Worm (Caenorhabditis elegans) whole organism, L2 larva: Measurements from ENCODE around the gene bmk-1.

ENCODE experiments used
- C34F6.9 ChIP-seq: fragments of 150-350 bp; optimal IDR thresholded peaks from 2 replicates; lab custom pipeline; 2014; ENCODE audit warnings: missing biosample characterization, missing genetic modification characterization
- F13H6.1 ChIP-seq: sonication (generic microtip); optimal IDR thresholded peaks from 2 replicates; lab custom pipeline; 2016; ENCODE audit warnings: missing genetic modification characterization, missing compliant biosample characterization
- R02D3.7 ChIP-seq: fragments of 150-350 bp; optimal IDR thresholded peaks from 2 replicates; lab custom pipeline; 2014; ENCODE audit warnings: missing biosample characterization, missing genetic modification characterization
- Y55F3AM.14 ChIP-seq: fragments of 200-800 bp; sonication (Bioruptor generic); optimal IDR thresholded peaks from 2 replicates; lab custom pipeline; 2018; ENCODE audit warnings: mild to moderate bottlenecking, missing genetic modification characterization, missing compliant biosample characterization
- alr-1 ChIP-seq: fragments of 150-350 bp; optimal IDR thresholded peaks from 2 replicates; lab custom pipeline; 2014; ENCODE audit warnings: missing biosample characterization, missing genetic modification characterization
- aly-2 ChIP-seq: fragments of 150-350 bp; optimal IDR thresholded peaks from 2 replicates; lab custom pipeline; 2014; ENCODE audit warnings: missing biosample characterization, missing genetic modification characterization
- ama-1 ChIP-seq: fragments of 150-350 bp; optimal IDR thresholded peaks from 2 replicates; lab custom pipeline; 2018; ENCODE audit warnings: inconsistent platforms
- blmp-1 ChIP-seq: sonication (generic microtip); optimal IDR thresholded peaks from 2 replicates; lab custom pipeline; 2017; ENCODE audit warnings: missing genetic modification characterization, mild to moderate bottlenecking, missing compliant biosample characterization, antibody characterized with exemption, moderate library complexity; ENCODE audit not compliant: insufficient read depth
- ceh-82 ChIP-seq: fragments of 150-350 bp; optimal IDR thresholded peaks from 2 replicates; lab custom pipeline; 2014; ENCODE audit warnings: missing biosample characterization, missing genetic modification characterization
- crh-2 ChIP-seq: sonication (generic microtip); optimal IDR thresholded peaks from 2 replicates; lab custom pipeline; 2017; ENCODE audit warnings: missing biosample characterization, missing genetic modification characterization
- dmd-4 ChIP-seq: sonication (generic microtip); optimal IDR thresholded peaks from 2 replicates; lab custom pipeline; 2017; ENCODE audit warnings: missing biosample characterization, missing genetic modification characterization
- egl-27 ChIP-seq: sonication (generic microtip); optimal IDR thresholded peaks from 3 replicates; lab custom pipeline; 2017; ENCODE audit warnings: missing biosample characterization, missing genetic modification reagents, missing genetic modification characterization
- elt-1 ChIP-seq: fragments of 150-350 bp; optimal IDR thresholded peaks from 2 replicates; lab custom pipeline; 2014; ENCODE audit warnings: missing biosample characterization, missing genetic modification characterization
- elt-3 ChIP-seq: sonication (generic microtip); optimal IDR thresholded peaks from 2 replicates; lab custom pipeline; 2017; ENCODE audit warnings: missing biosample characterization, missing genetic modification characterization
- fos-1 ChIP-seq: fragments of 150-350 bp; optimal IDR thresholded peaks from 2 replicates; lab custom pipeline; 2014; ENCODE audit warnings: missing biosample characterization, missing genetic modification characterization
- lin-13 ChIP-seq: fragments of 150-350 bp; optimal IDR thresholded peaks from 2 replicates; lab custom pipeline; 2014; ENCODE audit warnings: missing biosample characterization, missing genetic modification reagents, missing genetic modification characterization
- lin-39 ChIP-seq: fragments of 150-350 bp; optimal IDR thresholded peaks from 2 replicates; lab custom pipeline; 2014; ENCODE audit warnings: missing biosample characterization, missing genetic modification reagents, missing genetic modification characterization
- lsy-2 ChIP-seq, 2 experiments: fragments of 150-350 bp in 1 of 2; sonication (generic microtip) in 1 of 2; optimal IDR thresholded peaks; 2 replicates each; lab custom pipeline; 2014 to 2017; ENCODE audit warnings: missing biosample characterization in 2 of 2, missing genetic modification characterization in 2 of 2
- mab-5 ChIP-seq: fragments of 150-350 bp; optimal IDR thresholded peaks from 2 replicates; lab custom pipeline; 2014; ENCODE audit warnings: missing biosample characterization, missing genetic modification characterization
- mbf-1 ChIP-seq: sonication (generic microtip); optimal IDR thresholded peaks from 2 replicates; lab custom pipeline; 2017; ENCODE audit warnings: missing biosample characterization, missing genetic modification characterization
- mdl-1 ChIP-seq, 2 experiments: fragments of 150-350 bp in 1 of 2; sonication (generic microtip) in 1 of 2; optimal IDR thresholded peaks; 2 replicates each; lab custom pipeline; 2017; ENCODE audit warnings: missing biosample characterization in 2 of 2, missing genetic modification characterization in 2 of 2
- nhr-10 ChIP-seq: sonication (generic microtip); optimal IDR thresholded peaks from 2 replicates; lab custom pipeline; 2017; ENCODE audit warnings: missing biosample characterization, missing genetic modification characterization
- nhr-11 ChIP-seq: fragments of 150-350 bp; optimal IDR thresholded peaks from 2 replicates; lab custom pipeline; 2014; ENCODE audit warnings: missing biosample characterization, missing genetic modification characterization
- nhr-21 ChIP-seq: fragments of 150-350 bp; optimal IDR thresholded peaks from 2 replicates; lab custom pipeline; 2014; ENCODE audit warnings: missing biosample characterization, missing genetic modification characterization
- nhr-23 ChIP-seq: fragments of 150-350 bp; optimal IDR thresholded peaks from 2 replicates; lab custom pipeline; 2014; ENCODE audit warnings: missing biosample characterization, missing genetic modification reagents, missing genetic modification characterization
- nhr-237 ChIP-seq: fragments of 150-350 bp; optimal IDR thresholded peaks from 2 replicates; lab custom pipeline; 2014; ENCODE audit warnings: missing biosample characterization, missing genetic modification characterization
- nhr-25 ChIP-seq: fragments of 150-350 bp; sonication (generic microtip); optimal IDR thresholded peaks from 3 replicates; lab custom pipeline; 2014; ENCODE audit warnings: missing biosample characterization, missing genetic modification characterization
- nhr-77 ChIP-seq: fragments of 150-350 bp; optimal IDR thresholded peaks from 2 replicates; lab custom pipeline; 2014; ENCODE audit warnings: missing biosample characterization, missing genetic modification characterization
- peb-1 ChIP-seq: fragments of 150-350 bp; optimal IDR thresholded peaks from 2 replicates; lab custom pipeline; 2014; ENCODE audit warnings: missing biosample characterization, missing genetic modification characterization
- sem-4 ChIP-seq: fragments of 150-350 bp; optimal IDR thresholded peaks from 2 replicates; lab custom pipeline; 2014; ENCODE audit warnings: missing biosample characterization, missing genetic modification reagents, missing genetic modification characterization
- skn-1 ChIP-seq: sonication (generic microtip); optimal IDR thresholded peaks from 2 replicates; lab custom pipeline; 2017; ENCODE audit warnings: missing biosample characterization, missing genetic modification characterization
- sma-3 ChIP-seq: sonication (generic microtip); optimal IDR thresholded peaks from 2 replicates; lab custom pipeline; 2016; ENCODE audit warnings: missing genetic modification reagents, missing genetic modification characterization, missing compliant biosample characterization
- snpc-4 ChIP-seq: fragments of 150-350 bp; optimal IDR thresholded peaks from 2 replicates; lab custom pipeline; 2014; ENCODE audit warnings: missing biosample characterization, missing genetic modification characterization
- unc-39 ChIP-seq: fragments of 150-350 bp; optimal IDR thresholded peaks from 2 replicates; lab custom pipeline; 2014; ENCODE audit warnings: missing biosample characterization, missing genetic modification characterization
- unc-55 ChIP-seq: fragments of 150-350 bp; sonication (generic microtip); optimal IDR thresholded peaks from 3 replicates; lab custom pipeline; 2014; ENCODE audit warnings: missing biosample characterization, missing genetic modification reagents, missing genetic modification characterization
- unc-62 ChIP-seq: fragments of 150-350 bp; optimal IDR thresholded peaks from 2 replicates; lab custom pipeline; 2014; ENCODE audit warnings: missing biosample characterization, missing genetic modification reagents, missing genetic modification characterization
- ztf-1 ChIP-seq: fragments of 200-800 bp; sonication (Bioruptor generic); conservative IDR thresholded peaks from 2 replicates; pipeline ENCODE4 v1.3.6; 2022; ENCODE audit warnings: missing genetic modification characterization, missing compliant biosample characterization
- ztf-11 ChIP-seq: sonication (generic microtip); optimal IDR thresholded peaks from 2 replicates; lab custom pipeline; 2017; ENCODE audit warnings: missing biosample characterization, missing genetic modification characterization

bmk-1 gene

ce11 chrV:14436195-14436594 is 20.6 kb downstream of the bmk-1 start:
- no peak for TF ChIP-seq egl-27 (tag; lab: Kevin White, UChicago)
- TF ChIP-seq sem-4 (tag; lab: Kevin White, UChicago), result no peak
- TF ChIP-seq blmp-1, result no peak
- no peak for TF ChIP-seq unc-62
- TF ChIP-seq F13H6.1 (tag; lab: Kevin White, UChicago), result no peak
- no peak for TF ChIP-seq aly-2 (tag; lab: Kevin White, UChicago)
- TF ChIP-seq crh-2 (tag; lab: Kevin White, UChicago), result no peak
- TF ChIP-seq nhr-11 (tag; lab: Kevin White, UChicago), result no peak
- TF ChIP-seq R02D3.7 (tag; lab: Kevin White, UChicago), result no peak
- no peak for TF ChIP-seq nhr-10 (tag; lab: Kevin White, UChicago)
- TF ChIP-seq fos-1, result no peak
- no peak for TF ChIP-seq peb-1 (tag; lab: Kevin White, UChicago)
- TF ChIP-seq mdl-1 (tag; optimal IDR thresholded peaks at IDR 0.05; lab: Kevin White, UChicago), result no peak

ce11 chrV:14433584-14433983 is 23.2 kb downstream of the bmk-1 start:
- TF ChIP-seq fos-1 (no peak), nhr-11 (tag; lab: Kevin White, UChicago) (no peak), alr-1 (tag; lab: Kevin White, UChicago) (no peak), mbf-1 (no peak), ceh-82 (no peak), elt-1 (tag; lab: Kevin White, UChicago) (no peak), ztf-1 (GFP tag; lab: Robert Waterston, UW) (no peak), ama-1 (no peak), unc-55 (GFP tag; lab: Kevin White, UChicago) (no peak)

ce11 chrV:14432259-14432658 is 24.5 kb downstream of the bmk-1 start, which contains the start of gene egl-1:
Gene egl-1, minus strand, starts transcription at chrV:14432359.
- TF ChIP-seq nhr-21 (tag; lab: Kevin White, UChicago) (no peak), R02D3.7 (tag; lab: Kevin White, UChicago) (no peak), Y55F3AM.14 (GFP tag; lab: Kevin White, UChicago) (no peak), unc-62 (no peak), snpc-4 (tag; lab: Kevin White, UChicago) (no peak), C34F6.9 (tag; lab: Kevin White, UChicago) (no peak), lin-13 (GFP tag; lab: Kevin White, UChicago) (no peak), nhr-23 (tag; lab: Kevin White, UChicago) (no peak), mdl-1 (tag; optimal IDR thresholded peaks at IDR 0.05; lab: Kevin White, UChicago) (no peak), nhr-77 (tag; lab: Kevin White, UChicago) (no peak), dmd-4 (tag; lab: Kevin White, UChicago) (no peak), lin-39 (no peak), unc-39 (tag; lab: Kevin White, UChicago) (no peak), mab-5 (no peak), skn-1 (tag; lab: Kevin White, UChicago) (no peak), ama-1 (no peak), lsy-2 (tag; optimal IDR thresholded peaks at IDR 0.05; lab: Kevin White, UChicago) (no peak), ztf-11 (tag; lab: Kevin White, UChicago) (no peak), elt-3 (tag; lab: Kevin White, UChicago) (no peak), nhr-25 (tag; lab: Kevin White, UChicago) (no peak)

ce11 chrV:14428865-14429264 is 27.9 kb downstream of the bmk-1 start, which contains the start of gene F23B12.1:
Gene F23B12.1, plus strand, starts transcription at chrV:14429165.
- TF ChIP-seq mdl-1 (tag; optimal IDR thresholded peaks at IDR 0.05; lab: Kevin White, UChicago), result no peak
- no peak for TF ChIP-seq elt-1 (tag; lab: Kevin White, UChicago)
- TF ChIP-seq alr-1 (tag; lab: Kevin White, UChicago), result no peak
- TF ChIP-seq R02D3.7 (tag; lab: Kevin White, UChicago), result no peak
- TF ChIP-seq nhr-237 (tag; lab: Kevin White, UChicago), result no peak
- no peak for TF ChIP-seq lin-39
- no peak for TF ChIP-seq mbf-1
- no peak for TF ChIP-seq sma-3 (GFP tag; lab: Kevin White, UChicago)
- no peak for TF ChIP-seq nhr-25 (tag; lab: Kevin White, UChicago)
- no peak for TF ChIP-seq sem-4 (tag; lab: Kevin White, UChicago)
- TF ChIP-seq dmd-4 (tag; lab: Kevin White, UChicago), result no peak
